Worm (Caenorhabditis elegans) whole organism, young adult: ENCODE measurements around the gene F19F10.3.

Source experiments
- B0035.1 ChIP-seq: sonication (generic microtip); optimal IDR thresholded peaks from 2 replicates; lab custom pipeline; 2016; ENCODE audit warnings: missing genetic modification characterization, mild to moderate bottlenecking, missing compliant biosample characterization, missing genotype, missing genetic modification reagents
- C06A6.2 ChIP-seq: fragments of 200-800 bp; sonication (Bioruptor generic); conservative IDR thresholded peaks from 2 replicates; pipeline ENCODE4 v1.3.6; 2022; ENCODE audit warnings: missing genetic modification characterization, missing compliant biosample characterization
- F23B12.7 ChIP-seq: sonication (generic microtip); optimal IDR thresholded peaks from 2 replicates; lab custom pipeline; 2017; ENCODE audit warnings: missing genetic modification characterization, mild to moderate bottlenecking, missing compliant biosample characterization, antibody characterized with exemption, moderate library complexity; ENCODE audit not compliant: insufficient read depth
- T26A5.8 ChIP-seq: sonication (generic microtip); optimal IDR thresholded peaks from 2 replicates; lab custom pipeline; 2016; ENCODE audit warnings: missing genetic modification characterization, missing compliant biosample characterization
- Y67H2A.10 ChIP-seq: fragments of 200-800 bp; sonication (Bioruptor generic); conservative IDR thresholded peaks from 2 replicates; pipeline ENCODE4 v1.3.6; 2022; ENCODE audit warnings: missing genetic modification reagents, missing genetic modification characterization, missing compliant biosample characterization
- Y95B8A.8 ChIP-seq: fragments of 200-800 bp; sonication (Bioruptor generic); IDR thresholded peaks from 2 replicates; pipeline ENCODE4 v1.3.6; 2022; ENCODE audit warnings: missing genetic modification reagents, missing genetic modification characterization, missing compliant biosample characterization
- ama-1 ChIP-seq, 3 experiments: fragments of 150-350 bp in 1 of 3; sonication (generic microtip) in 2 of 3; optimal IDR thresholded peaks; 2 replicates each; lab custom pipeline; 2014 to 2018; ENCODE audit warnings: missing biosample characterization in 2 of 3, missing genetic modification characterization in 2 of 3, missing genetic modification reagents in 2 of 3
- attf-3 ChIP-seq: fragments of 200-800 bp; sonication (Bioruptor generic); conservative IDR thresholded peaks from 2 replicates; pipeline ENCODE4 v1.3.6; 2022; ENCODE audit warnings: missing genetic modification reagents, missing genetic modification characterization, missing compliant biosample characterization
- ceh-100 ChIP-seq: fragments of 200-800 bp; sonication (Bioruptor generic); IDR thresholded peaks from 2 replicates; pipeline ENCODE4 v1.3.6; 2022; ENCODE audit warnings: missing genetic modification reagents, missing genetic modification characterization, missing compliant biosample characterization
- ceh-40 ChIP-seq: fragments of 200-800 bp; sonication (Bioruptor generic); IDR thresholded peaks from 2 replicates; pipeline ENCODE4 v1.3.6; 2022; ENCODE audit warnings: missing genetic modification characterization, missing compliant biosample characterization
- dpff-1 ChIP-seq: sonication (generic microtip); optimal IDR thresholded peaks from 2 replicates; lab custom pipeline; 2017; ENCODE audit warnings: mild to moderate bottlenecking, missing genetic modification characterization, missing compliant biosample characterization
- gei-17 ChIP-seq: fragments of 200-800 bp; sonication (Bioruptor generic); optimal IDR thresholded peaks from 2 replicates; lab custom pipeline; 2018; ENCODE audit warnings: mild to moderate bottlenecking, missing genetic modification characterization, missing compliant biosample characterization
- him-1 ChIP-seq: sonication (generic microtip); optimal IDR thresholded peaks from 2 replicates; lab custom pipeline; 2016; ENCODE audit warnings: missing genotype, missing genetic modification reagents, missing genetic modification characterization, missing compliant biosample characterization
- hmg-1.2 ChIP-seq: fragments of 200-800 bp; sonication (Bioruptor generic); IDR thresholded peaks from 2 replicates; pipeline ENCODE4 v1.3.6; 2022; ENCODE audit warnings: missing genetic modification reagents, missing genetic modification characterization, missing compliant biosample characterization
- nfyb-1 ChIP-seq: fragments of 200-800 bp; sonication (Bioruptor generic); IDR thresholded peaks from 2 replicates; pipeline ENCODE4 v1.3.6; 2022; ENCODE audit warnings: missing genetic modification reagents, missing genetic modification characterization, missing compliant biosample characterization
- sptf-2 ChIP-seq: fragments of 200-800 bp; sonication (Bioruptor generic); optimal IDR thresholded peaks from 2 replicates; lab custom pipeline; 2018; ENCODE audit warnings: mild to moderate bottlenecking, missing genetic modification characterization, missing compliant biosample characterization
- tlf-1 ChIP-seq: fragments of 200-800 bp; sonication (Bioruptor generic); optimal IDR thresholded peaks from 2 replicates; lab custom pipeline; 2018; ENCODE audit warnings: mild to moderate bottlenecking, missing genetic modification characterization, missing compliant biosample characterization
- ztf-26 ChIP-seq: sonication (generic microtip); optimal IDR thresholded peaks from 2 replicates; lab custom pipeline; 2017; ENCODE audit warnings: missing genetic modification characterization, missing compliant biosample characterization
- ztf-6 ChIP-seq: fragments of 200-800 bp; sonication (Bioruptor generic); IDR thresholded peaks from 2 replicates; pipeline ENCODE4 v1.3.6; 2022; ENCODE audit warnings: missing genetic modification reagents, missing genetic modification characterization, missing compliant biosample characterization

Gene F19F10.3

DNA sequence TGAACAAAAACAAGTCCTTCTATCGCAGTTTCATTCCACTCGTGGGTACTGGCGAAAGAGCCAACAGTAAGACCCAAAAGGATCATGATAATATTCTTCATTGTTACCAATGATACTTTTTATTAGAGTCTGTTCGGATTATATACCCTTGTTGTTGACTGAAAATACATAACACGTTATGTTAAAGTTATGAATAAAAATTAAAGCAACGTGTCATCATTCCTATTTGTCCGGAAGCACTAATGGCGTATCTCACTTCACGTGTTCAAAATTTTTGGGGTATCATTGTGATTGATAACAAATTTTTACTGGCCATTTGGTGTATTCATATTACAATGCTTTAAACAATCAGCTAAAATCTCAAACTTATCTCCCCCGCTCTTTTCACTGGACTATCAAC is 49.5 kb downstream of the F19F10.3 start, which contains the start of gene scl-26:
TSS of gene scl-26 (minus strand) at position 101 of the 400 bp plus-strand sequence.
- TF ChIP-seq Y95B8A.8 (GFP tag; lab: Robert Waterston, UW) (no peak), him-1 (no peak), C06A6.2 (no peak), ceh-40 (GFP tag; lab: Robert Waterston, UW) (no peak), gei-17 (no peak), Y67H2A.10 (no peak), dpff-1 (tag; lab: Kevin White, UChicago) (no peak), nfyb-1 (GFP tag; lab: Robert Waterston, UW) (no peak), ztf-26 (tag; lab: Kevin White, UChicago) (no peak), tlf-1 (GFP tag; lab: Kevin White, UChicago) (no peak), B0035.1 (tag; lab: Kevin White, UChicago) (no peak), hmg-1.2 (GFP tag; lab: Robert Waterston, UW) (no peak), T26A5.8 (tag; lab: Kevin White, UChicago) (no peak), F23B12.7 (tag; lab: Kevin White, UChicago) (no peak), ama-1 (optimal IDR thresholded peaks at IDR 0.05; lab: Kevin White, UChicago) (no peak), ama-1 (GFP tag; optimal IDR thresholded peaks at IDR 0.05; lab: Kevin White, UChicago) (no peak), ceh-100 (no peak), ztf-6 (GFP tag; lab: Robert Waterston, UW) (no peak), sptf-2 (GFP tag; lab: Kevin White, UChicago) (no peak), attf-3 (GFP tag; lab: Robert Waterston, UW) (no peak)
